Worm (Caenorhabditis elegans) whole organism, L4/young adult: Measurements from ENCODE around the gene agr-1.
A peak's percentile ranks its signal among the peaks of the same experiment; 100 is the strongest.

ENCODE experiments used
- dao-5 ChIP-seq: sonication (generic microtip); optimal IDR thresholded peaks from 2 replicates; lab custom pipeline; 2016; ENCODE audit warnings: missing genotype, missing genetic modification characterization, moderate library complexity, missing compliant biosample characterization
- him-1 ChIP-seq: sonication (generic microtip); optimal IDR thresholded peaks from 2 replicates; lab custom pipeline; 2016; ENCODE audit warnings: missing genotype, missing genetic modification reagents, missing genetic modification characterization, missing compliant biosample characterization

DNA sequence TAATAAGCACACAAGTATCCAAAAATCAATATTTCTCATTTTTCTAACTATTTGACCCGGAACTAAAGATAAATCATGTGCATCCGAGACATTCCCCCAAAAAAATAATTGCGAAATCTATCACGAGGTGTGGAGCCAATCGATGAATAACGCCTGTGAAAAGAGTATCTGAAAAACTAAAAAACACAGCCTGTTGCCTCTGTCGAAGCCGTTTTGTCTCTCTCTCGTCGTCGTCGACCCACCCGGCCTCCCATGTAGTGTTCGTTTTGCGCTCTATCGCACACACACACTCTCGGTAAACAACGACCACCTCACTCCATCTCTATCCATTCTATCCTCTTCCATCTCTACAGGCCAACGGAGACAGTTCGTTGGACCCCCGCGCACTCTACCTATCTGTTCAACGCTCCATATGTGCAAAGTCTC is 7.8 kb upstream of the agr-1 start:
- TF ChIP-seq him-1 (tag; lab: Kevin White, UChicago) (no peak), dao-5 (tag; lab: Kevin White, UChicago) (peak; percentile 52)
